Fruit fly (Drosophila melanogaster) whole organism, prepupa: Measurements from ENCODE around the gene CG34247.

Source experiments
- Blimp-1 ChIP-seq: fragments of 200-800 bp; sonication (Bioruptor generic); optimal IDR thresholded peaks from 3 replicates; lab custom pipeline; 2017; ENCODE audit warnings: missing biosample characterization, missing genetic modification characterization, mild to moderate bottlenecking, moderate library complexity, missing genetic modification reagents
- CG10669 ChIP-seq: fragments of 200-800 bp; sonication (Bioruptor generic); optimal IDR thresholded peaks from 3 replicates; lab custom pipeline; 2018; ENCODE audit warnings: missing biosample characterization, mild to moderate bottlenecking, missing genetic modification characterization, moderate library complexity
- CG11902 ChIP-seq: fragments of 200-800 bp; sonication (Bioruptor generic); optimal IDR thresholded peaks from 3 replicates; lab custom pipeline; 2016; ENCODE audit warnings: missing biosample characterization, missing genetic modification characterization
- CG15336 ChIP-seq: fragments of 200-800 bp; sonication (Bioruptor generic); IDR thresholded peaks from 2 replicates; pipeline ENCODE4 v1.3.6; 2022; ENCODE audit warnings: missing biosample characterization, missing genetic modification characterization
- CG16779 ChIP-seq: fragments of 200-800 bp; sonication (Bioruptor generic); optimal IDR thresholded peaks from 3 replicates; lab custom pipeline; 2017; ENCODE audit warnings: missing biosample characterization, mild to moderate bottlenecking, missing genetic modification characterization
- CG3032 ChIP-seq: fragments of 200-800 bp; optimal IDR thresholded peaks from 2 replicates; lab custom pipeline; 2019; ENCODE audit warnings: missing biosample characterization, mild to moderate bottlenecking, missing genetic modification characterization, moderate library complexity
- CG31627 ChIP-seq: fragments of 200-800 bp; sonication (Bioruptor generic); optimal IDR thresholded peaks from 3 replicates; lab custom pipeline; 2016; ENCODE audit warnings: missing biosample characterization, missing genetic modification characterization
- CG32006 ChIP-seq: fragments of 200-800 bp; sonication (Bioruptor generic); optimal IDR thresholded peaks from 3 replicates; lab custom pipeline; 2017; ENCODE audit warnings: missing biosample characterization, mild to moderate bottlenecking, missing genetic modification characterization
- CG4318 ChIP-seq: fragments of 200-800 bp; sonication (Bioruptor generic); optimal IDR thresholded peaks from 3 replicates; lab custom pipeline; 2017; ENCODE audit warnings: missing biosample characterization, mild to moderate bottlenecking, missing genetic modification characterization
- CG6792 ChIP-seq: fragments of 200-800 bp; sonication (Bioruptor generic); optimal IDR thresholded peaks from 3 replicates; lab custom pipeline; 2016; ENCODE audit warnings: missing biosample characterization, missing genetic modification characterization
- CG6808 ChIP-seq: fragments of 200-800 bp; sonication (Bioruptor generic); optimal IDR thresholded peaks from 3 replicates; lab custom pipeline; 2017; ENCODE audit warnings: missing biosample characterization, missing genetic modification characterization, mild to moderate bottlenecking, moderate library complexity, missing genetic modification reagents
- CG6854 ChIP-seq: fragments of 200-800 bp; sonication (Bioruptor generic); optimal IDR thresholded peaks from 2 replicates; lab custom pipeline; 2017; ENCODE audit warnings: missing biosample characterization, mild to moderate bottlenecking, missing genetic modification characterization
- CG8119 ChIP-seq: fragments of 200-800 bp; sonication (Bioruptor generic); IDR thresholded peaks from 3 replicates; pipeline ENCODE4 v1.3.6; 2022; ENCODE audit warnings: missing biosample characterization, missing genetic modification characterization
- CG9139 ChIP-seq: fragments of 200-800 bp; sonication (Bioruptor generic); optimal IDR thresholded peaks from 3 replicates; lab custom pipeline; 2017; ENCODE audit warnings: missing biosample characterization, mild to moderate bottlenecking, missing genetic modification characterization
- Eip75B ChIP-seq: fragments of 200-800 bp; sonication (Bioruptor generic); optimal IDR thresholded peaks from 3 replicates; lab custom pipeline; 2016; ENCODE audit warnings: missing biosample characterization, missing genetic modification characterization
- Eip78C ChIP-seq: fragments of 200-800 bp; sonication (Bioruptor generic); peaks from one replicate; lab custom pipeline; 2016; ENCODE audit warnings: missing biosample characterization, missing genetic modification characterization
- Eip93F ChIP-seq: fragments of 200-800 bp; sonication (Bioruptor generic); optimal IDR thresholded peaks from 2 replicates; lab custom pipeline; 2016; ENCODE audit warnings: missing biosample characterization, mild to moderate bottlenecking, missing genetic modification characterization
- Ets96B ChIP-seq: fragments of 200-800 bp; optimal IDR thresholded peaks from 2 replicates; lab custom pipeline; 2019; ENCODE audit warnings: missing biosample characterization, mild to moderate bottlenecking, missing genetic modification characterization, moderate library complexity
- Gug ChIP-seq: fragments of 200-800 bp; sonication (Bioruptor generic); IDR thresholded peaks from 2 replicates; pipeline ENCODE4 v1.3.6; 2022; ENCODE audit warnings: missing biosample characterization, missing genetic modification characterization
- Hr38 ChIP-seq: sonication (Bioruptor generic); optimal IDR thresholded peaks from 2 replicates; lab custom pipeline; 2016; ENCODE audit warnings: missing biosample characterization, missing genetic modification characterization
- Lpt ChIP-seq: fragments of 200-800 bp; sonication (Bioruptor generic); optimal IDR thresholded peaks from 3 replicates; lab custom pipeline; 2016; ENCODE audit warnings: missing biosample characterization, missing genetic modification characterization
- Sox102F ChIP-seq: fragments of 200-800 bp; sonication (Bioruptor generic); optimal IDR thresholded peaks from 2 replicates; lab custom pipeline; 2016; ENCODE audit warnings: missing biosample characterization, mild to moderate bottlenecking, missing genetic modification characterization
- Sox14 ChIP-seq: fragments of 200-800 bp; sonication (Bioruptor generic); optimal IDR thresholded peaks from 3 replicates; lab custom pipeline; 2016; ENCODE audit warnings: missing biosample characterization, missing genetic modification characterization
- dac ChIP-seq: fragments of 200-800 bp; sonication (Bioruptor generic); optimal IDR thresholded peaks from 2 replicates; lab custom pipeline; 2017; ENCODE audit warnings: missing biosample characterization, mild to moderate bottlenecking, missing genetic modification characterization
- dsx ChIP-seq: fragments of 200-800 bp; optimal IDR thresholded peaks from 3 replicates; lab custom pipeline; 2019; ENCODE audit warnings: missing biosample characterization, mild to moderate bottlenecking, missing genetic modification characterization, moderate library complexity; ENCODE audit not compliant: poor library complexity, severe bottlenecking
- eg ChIP-seq: fragments of 200-800 bp; sonication (Bioruptor generic); IDR thresholded peaks from 3 replicates; pipeline ENCODE4 v1.3.6; 2022; ENCODE audit warnings: missing biosample characterization, missing genetic modification characterization
- esn ChIP-seq: fragments of 200-800 bp; sonication (Bioruptor generic); optimal IDR thresholded peaks from 2 replicates; lab custom pipeline; 2016; ENCODE audit warnings: missing biosample characterization, mild to moderate bottlenecking, missing genetic modification characterization, moderate library complexity
- fd85E ChIP-seq: fragments of 200-800 bp; sonication (Bioruptor generic); optimal IDR thresholded peaks from 3 replicates; lab custom pipeline; 2016; ENCODE audit warnings: missing biosample characterization, missing genetic modification characterization
- fkh ChIP-seq: fragments of 200-800 bp; sonication (Bioruptor generic); optimal IDR thresholded peaks from 3 replicates; lab custom pipeline; 2017; ENCODE audit warnings: missing biosample characterization, mild to moderate bottlenecking, missing genetic modification characterization, moderate library complexity
- lz ChIP-seq: fragments of 200-800 bp; sonication (Bioruptor generic); optimal IDR thresholded peaks from 3 replicates; lab custom pipeline; 2016; ENCODE audit warnings: missing biosample characterization, missing genetic modification characterization
- salr ChIP-seq, 2 experiments: fragments of 200-800 bp; sonication (Bioruptor generic); optimal IDR thresholded peaks; 3 replicates each; lab custom pipeline; 2016 to 2018; ENCODE audit warnings: missing biosample characterization in 2 of 2, missing genetic modification characterization in 2 of 2, mild to moderate bottlenecking in 1 of 2
- ss ChIP-seq, 2 experiments: fragments of 200-800 bp; sonication (Bioruptor generic); optimal IDR thresholded peaks; 2 replicates in 1 of 2; 3 replicates in 1 of 2; lab custom pipeline; 2017 to 2018; ENCODE audit warnings: mild to moderate bottlenecking in 2 of 2, missing biosample characterization in 2 of 2, missing genetic modification characterization in 2 of 2, moderate library complexity in 1 of 2
- svp ChIP-seq: fragments of 200-800 bp; sonication (Bioruptor generic); peaks from one replicate; lab custom pipeline; 2016; ENCODE audit warnings: missing biosample characterization, missing genetic modification characterization
- topi ChIP-seq: fragments of 200-800 bp; sonication (Bioruptor generic); optimal IDR thresholded peaks from 3 replicates; lab custom pipeline; 2016; ENCODE audit warnings: missing biosample characterization, missing genetic modification characterization
- vri ChIP-seq: fragments of 200-800 bp; sonication (Bioruptor generic); optimal IDR thresholded peaks from 3 replicates; lab custom pipeline; 2016; ENCODE audit warnings: missing biosample characterization, mild to moderate bottlenecking, missing genetic modification characterization

CG34247 gene

DNA sequence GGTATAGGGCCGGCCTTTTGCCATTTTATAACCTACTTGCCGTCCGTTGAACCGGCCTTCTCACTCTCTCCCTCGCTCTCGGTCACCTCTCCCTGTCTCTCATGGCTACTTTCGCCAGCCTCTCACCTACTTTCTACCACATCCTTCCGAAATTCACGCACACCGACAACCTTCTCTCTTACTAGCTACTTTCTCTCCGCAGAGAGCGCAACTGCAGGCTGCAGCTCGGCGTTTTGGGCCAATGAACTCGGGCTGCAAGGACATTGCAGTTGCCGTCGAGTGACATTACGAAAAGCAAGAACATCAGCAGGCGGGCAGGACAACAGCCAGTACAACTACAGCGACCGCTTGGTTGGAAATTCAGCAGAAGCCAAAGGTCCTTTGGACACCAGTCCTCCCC, 20.1 kb downstream of the CG34247 start:
- TF ChIP-seq CG16779 (tag; lab: Kevin White, UChicago) (no peak), eg (GFP tag; lab: Robert Waterston, UW) (no peak), svp (GFP tag; lab: Kevin White, UChicago) (no peak), CG8119 (GFP tag; lab: Robert Waterston, UW) (no peak), Eip78C (GFP tag; lab: Kevin White, UChicago) (no peak)
- TF ChIP-seq, all 60 proteins: peak for 0

DNA sequence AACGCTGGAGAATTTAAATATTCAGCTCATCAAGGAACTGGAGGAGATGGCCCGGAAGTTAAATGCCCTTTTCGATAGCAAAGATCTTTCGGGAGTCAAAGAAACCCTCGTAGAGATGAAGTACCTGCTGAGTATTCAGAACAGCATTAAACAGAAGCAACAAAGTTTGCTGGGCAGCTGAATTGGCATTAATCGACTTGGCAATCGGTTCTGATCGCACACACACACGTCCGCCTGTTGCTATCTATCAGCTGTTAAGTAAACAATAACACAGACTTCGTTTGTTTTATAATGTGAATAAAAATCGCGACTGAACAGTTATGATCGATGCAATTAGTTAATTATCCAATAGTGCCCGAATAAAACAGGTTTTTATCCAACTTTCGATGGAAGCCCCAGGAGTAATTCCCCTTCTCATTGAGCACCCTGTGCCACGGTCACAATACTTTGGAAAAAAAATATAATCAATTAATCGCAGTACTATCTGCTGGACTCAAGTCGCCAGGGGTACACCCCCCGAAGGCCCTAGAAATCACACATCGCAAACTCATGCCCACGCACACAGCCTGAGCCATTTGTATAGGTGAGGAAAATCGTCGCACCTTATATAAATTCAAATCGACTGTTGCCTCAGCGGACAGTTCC, 27.4 kb downstream of the CG34247 start:
- TF ChIP-seq vri (GFP tag; lab: Kevin White, UChicago) (peak; percentile 28), dsx (GFP tag; lab: Kevin White, UChicago) (peak; percentile 56), CG10669 (no peak), Sox14 (peak; percentile 38), Eip78C (GFP tag; lab: Kevin White, UChicago) (peak; percentile 67), CG6808 (peak; percentile 0), CG31627 (GFP tag; lab: Kevin White, UChicago) (no peak), svp (GFP tag; lab: Kevin White, UChicago) (peak; percentile 86), CG6854 (GFP tag; lab: Kevin White, UChicago) (peak; percentile 14)

DNA sequence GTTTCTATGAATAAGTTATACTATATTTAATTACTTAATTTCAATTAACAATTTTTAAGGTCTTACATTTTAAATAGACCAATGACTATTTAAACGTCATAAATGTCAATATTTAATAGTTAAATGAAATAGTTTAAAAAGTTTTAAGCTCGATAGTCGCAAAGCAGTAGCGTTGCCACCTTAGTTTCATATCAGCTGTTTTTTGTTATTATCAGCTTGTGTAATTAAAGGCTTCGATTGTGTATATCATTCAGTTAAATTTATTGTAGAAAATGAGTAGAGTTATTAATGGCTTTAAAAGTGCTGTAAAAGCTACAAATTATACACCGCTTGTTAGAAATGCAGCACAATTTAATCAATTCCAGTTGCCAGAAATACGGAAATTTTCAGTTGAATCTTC, 28.5 kb downstream of the CG34247 start, which contains the start of gene Hsc20:
TSS of gene Hsc20 (plus strand) at position 204 of the 400 bp plus-strand sequence.
- no peak for TF ChIP-seq Hr38 (GFP tag; lab: Kevin White, UChicago)
- TF ChIP-seq fkh (GFP tag; lab: Kevin White, UChicago), result peak; percentile 57
- TF ChIP-seq Eip78C (GFP tag; lab: Kevin White, UChicago), result peak; percentile 14

DNA sequence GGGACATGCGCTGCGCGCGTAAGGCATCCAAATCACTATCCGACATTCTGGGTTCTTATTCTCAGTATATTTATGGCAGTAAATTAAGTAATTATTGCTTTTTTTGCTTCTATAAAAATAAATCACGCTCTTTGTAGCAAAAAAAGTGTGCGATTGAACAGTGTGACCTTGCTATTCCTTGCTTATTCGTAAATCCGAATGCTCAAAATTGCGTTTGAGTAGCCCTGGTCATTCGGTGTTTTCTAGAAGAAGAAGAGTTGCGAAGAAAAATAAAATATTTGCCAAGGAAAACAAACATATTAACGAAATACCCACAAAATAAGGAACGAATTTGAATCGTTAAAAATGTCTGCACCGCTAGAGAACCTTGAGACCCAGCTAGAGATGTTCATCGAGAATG, 29.5 kb downstream of the CG34247 start, which contains the start of the genes PDCD-5 and MED10:
TSS of gene PDCD-5 (minus strand) at position 182 of the 400 bp plus-strand sequence.
TSS of gene MED10 (plus strand) at position 228 of the 400 bp plus-strand sequence.
- no peak for TF ChIP-seq Gug
- TF ChIP-seq lz (GFP tag; lab: Kevin White, UChicago), result no peak
- TF ChIP-seq Ets96B (tag; lab: Kevin White, UChicago), result peak; percentile 17
- no peak for TF ChIP-seq CG15336 (GFP tag; lab: Robert Waterston, UW)
- TF ChIP-seq CG6792 (GFP tag; lab: Kevin White, UChicago), result no peak
- TF ChIP-seq dsx (GFP tag; lab: Kevin White, UChicago), result peak; percentile 48
- peak; percentile 85 for TF ChIP-seq svp (GFP tag; lab: Kevin White, UChicago)
- peak; percentile 60 for TF ChIP-seq Eip78C (GFP tag; lab: Kevin White, UChicago)
- TF ChIP-seq esn, result peak; percentile 18
- TF ChIP-seq fd85E, result no peak
- peak in 1 of 2 experiments; percentile 2 for TF ChIP-seq salr (GFP tag; optimal IDR thresholded peaks at IDR 0.05; lab: Kevin White, UChicago)
- no peak for TF ChIP-seq Eip93F
- TF ChIP-seq ss (GFP tag; optimal IDR thresholded peaks at IDR 0.05; lab: Kevin White, UChicago), result peak; percentile 11 to 26
- no peak for TF ChIP-seq Blimp-1 (GFP tag; lab: Kevin White, UChicago)
- no peak for TF ChIP-seq Lpt (GFP tag; lab: Kevin White, UChicago)
- TF ChIP-seq CG6808, result peak; percentile 24
- peak; percentile 88 for TF ChIP-seq fkh (GFP tag; lab: Kevin White, UChicago)
- no peak for TF ChIP-seq CG11902 (GFP tag; lab: Kevin White, UChicago)
- TF ChIP-seq CG32006 (GFP tag; lab: Kevin White, UChicago), result no peak
- peak; percentile 7 for TF ChIP-seq topi (GFP tag; lab: Kevin White, UChicago)
- TF ChIP-seq CG4318 (GFP tag; lab: Kevin White, UChicago), result no peak
- TF ChIP-seq CG9139 (GFP tag; lab: Kevin White, UChicago), result no peak
- peak; percentile 11 for TF ChIP-seq CG10669
- peak; percentile 56 for TF ChIP-seq CG3032
- peak; percentile 77 for TF ChIP-seq Sox14
- no peak for TF ChIP-seq Sox102F
- TF ChIP-seq Eip75B (GFP tag; lab: Kevin White, UChicago), result peak; percentile 7
- no peak for TF ChIP-seq dac
